Worm (Caenorhabditis elegans) whole organism, L2 larva: ENCODE data around the gene Y43B11AR.1.

Source experiments
- C34F6.9 ChIP-seq: fragments of 150-350 bp; optimal IDR thresholded peaks from 2 replicates; lab custom pipeline; 2014; ENCODE audit warnings: missing biosample characterization, missing genetic modification characterization
- Y55F3AM.14 ChIP-seq: fragments of 200-800 bp; sonication (Bioruptor generic); optimal IDR thresholded peaks from 2 replicates; lab custom pipeline; 2018; ENCODE audit warnings: mild to moderate bottlenecking, missing genetic modification characterization, missing compliant biosample characterization
- alr-1 ChIP-seq: fragments of 150-350 bp; optimal IDR thresholded peaks from 2 replicates; lab custom pipeline; 2014; ENCODE audit warnings: missing biosample characterization, missing genetic modification characterization
- aly-2 ChIP-seq: fragments of 150-350 bp; optimal IDR thresholded peaks from 2 replicates; lab custom pipeline; 2014; ENCODE audit warnings: missing biosample characterization, missing genetic modification characterization
- ama-1 ChIP-seq: fragments of 150-350 bp; optimal IDR thresholded peaks from 2 replicates; lab custom pipeline; 2018; ENCODE audit warnings: inconsistent platforms
- blmp-1 ChIP-seq: sonication (generic microtip); optimal IDR thresholded peaks from 2 replicates; lab custom pipeline; 2017; ENCODE audit warnings: missing genetic modification characterization, mild to moderate bottlenecking, missing compliant biosample characterization, antibody characterized with exemption, moderate library complexity; ENCODE audit not compliant: insufficient read depth
- ceh-16 ChIP-seq: fragments of 150-350 bp; optimal IDR thresholded peaks from 2 replicates; lab custom pipeline; 2014; ENCODE audit warnings: missing biosample characterization, missing genetic modification characterization
- ceh-82 ChIP-seq: fragments of 150-350 bp; optimal IDR thresholded peaks from 2 replicates; lab custom pipeline; 2014; ENCODE audit warnings: missing biosample characterization, missing genetic modification characterization
- crh-2 ChIP-seq: sonication (generic microtip); optimal IDR thresholded peaks from 2 replicates; lab custom pipeline; 2017; ENCODE audit warnings: missing biosample characterization, missing genetic modification characterization
- egl-27 ChIP-seq: sonication (generic microtip); optimal IDR thresholded peaks from 3 replicates; lab custom pipeline; 2017; ENCODE audit warnings: missing biosample characterization, missing genetic modification reagents, missing genetic modification characterization
- elt-1 ChIP-seq: fragments of 150-350 bp; optimal IDR thresholded peaks from 2 replicates; lab custom pipeline; 2014; ENCODE audit warnings: missing biosample characterization, missing genetic modification characterization
- elt-3 ChIP-seq: sonication (generic microtip); optimal IDR thresholded peaks from 2 replicates; lab custom pipeline; 2017; ENCODE audit warnings: missing biosample characterization, missing genetic modification characterization
- fos-1 ChIP-seq: fragments of 150-350 bp; optimal IDR thresholded peaks from 2 replicates; lab custom pipeline; 2014; ENCODE audit warnings: missing biosample characterization, missing genetic modification characterization
- gmeb-1 ChIP-seq: fragments of 150-350 bp; optimal IDR thresholded peaks from 2 replicates; lab custom pipeline; 2014; ENCODE audit warnings: missing biosample characterization, missing genetic modification characterization
- lin-39 ChIP-seq: fragments of 150-350 bp; optimal IDR thresholded peaks from 2 replicates; lab custom pipeline; 2014; ENCODE audit warnings: missing biosample characterization, missing genetic modification reagents, missing genetic modification characterization
- lsy-2 ChIP-seq, 2 experiments: fragments of 150-350 bp in 1 of 2; sonication (generic microtip) in 1 of 2; optimal IDR thresholded peaks; 2 replicates each; lab custom pipeline; 2014 to 2017; ENCODE audit warnings: missing biosample characterization in 2 of 2, missing genetic modification characterization in 2 of 2
- mbf-1 ChIP-seq: sonication (generic microtip); optimal IDR thresholded peaks from 2 replicates; lab custom pipeline; 2017; ENCODE audit warnings: missing biosample characterization, missing genetic modification characterization
- mdl-1 ChIP-seq, 2 experiments: fragments of 150-350 bp in 1 of 2; sonication (generic microtip) in 1 of 2; optimal IDR thresholded peaks; 2 replicates each; lab custom pipeline; 2017; ENCODE audit warnings: missing biosample characterization in 2 of 2, missing genetic modification characterization in 2 of 2
- nhr-10 ChIP-seq: sonication (generic microtip); optimal IDR thresholded peaks from 2 replicates; lab custom pipeline; 2017; ENCODE audit warnings: missing biosample characterization, missing genetic modification characterization
- nhr-12 ChIP-seq: fragments of 150-350 bp; optimal IDR thresholded peaks from 2 replicates; lab custom pipeline; 2014; ENCODE audit warnings: missing biosample characterization, missing genetic modification characterization
- nhr-129 ChIP-seq: fragments of 150-350 bp; optimal IDR thresholded peaks from 2 replicates; lab custom pipeline; 2014; ENCODE audit warnings: missing biosample characterization, missing genetic modification characterization
- nhr-21 ChIP-seq: fragments of 150-350 bp; optimal IDR thresholded peaks from 2 replicates; lab custom pipeline; 2014; ENCODE audit warnings: missing biosample characterization, missing genetic modification characterization
- nhr-237 ChIP-seq: fragments of 150-350 bp; optimal IDR thresholded peaks from 2 replicates; lab custom pipeline; 2014; ENCODE audit warnings: missing biosample characterization, missing genetic modification characterization
- nhr-25 ChIP-seq: fragments of 150-350 bp; sonication (generic microtip); optimal IDR thresholded peaks from 3 replicates; lab custom pipeline; 2014; ENCODE audit warnings: missing biosample characterization, missing genetic modification characterization
- nhr-6 ChIP-seq: fragments of 150-350 bp; optimal IDR thresholded peaks from 2 replicates; lab custom pipeline; 2014; ENCODE audit warnings: missing biosample characterization, missing genetic modification characterization
- nhr-77 ChIP-seq: fragments of 150-350 bp; optimal IDR thresholded peaks from 2 replicates; lab custom pipeline; 2014; ENCODE audit warnings: missing biosample characterization, missing genetic modification characterization
- sma-3 ChIP-seq: sonication (generic microtip); optimal IDR thresholded peaks from 2 replicates; lab custom pipeline; 2016; ENCODE audit warnings: missing genetic modification reagents, missing genetic modification characterization, missing compliant biosample characterization
- sma-9 ChIP-seq, 2 experiments: fragments of 150-350 bp in 1 of 2; sonication (generic microtip) in 1 of 2; optimal IDR thresholded peaks; 2 replicates each; lab custom pipeline; 2014 to 2016; ENCODE audit warnings: missing genetic modification characterization in 2 of 2, mild to moderate bottlenecking in 1 of 2, missing biosample characterization in 1 of 2, missing compliant biosample characterization in 1 of 2, missing genetic modification reagents in 1 of 2, moderate library complexity in 1 of 2
- unc-39 ChIP-seq: fragments of 150-350 bp; optimal IDR thresholded peaks from 2 replicates; lab custom pipeline; 2014; ENCODE audit warnings: missing biosample characterization, missing genetic modification characterization
- unc-55 ChIP-seq: fragments of 150-350 bp; sonication (generic microtip); optimal IDR thresholded peaks from 3 replicates; lab custom pipeline; 2014; ENCODE audit warnings: missing biosample characterization, missing genetic modification reagents, missing genetic modification characterization
- unc-62 ChIP-seq: fragments of 150-350 bp; optimal IDR thresholded peaks from 2 replicates; lab custom pipeline; 2014; ENCODE audit warnings: missing biosample characterization, missing genetic modification reagents, missing genetic modification characterization
- zag-1 ChIP-seq: fragments of 150-350 bp; optimal IDR thresholded peaks from 2 replicates; lab custom pipeline; 2014; ENCODE audit warnings: missing biosample characterization, missing genetic modification characterization
- ztf-1 ChIP-seq: fragments of 200-800 bp; sonication (Bioruptor generic); conservative IDR thresholded peaks from 2 replicates; pipeline ENCODE4 v1.3.6; 2022; ENCODE audit warnings: missing genetic modification characterization, missing compliant biosample characterization
- ztf-4 ChIP-seq: fragments of 150-350 bp; optimal IDR thresholded peaks from 2 replicates; lab custom pipeline; 2014; ENCODE audit warnings: missing biosample characterization, missing genetic modification characterization

Y43B11AR.1 gene

ce11 chrIV:7107893-7108292 lies 26.6 kb downstream of the Y43B11AR.1 start, which contains the start of gene ZC477.2:
TSS of gene ZC477.2 (plus strand) at chrIV:7108193.
- TF ChIP-seq ztf-4 (tag; lab: Kevin White, UChicago): no peak
- TF ChIP-seq ama-1 (lab: Kevin White, UChicago): no peak

- no peak for TF ChIP-seq Y55F3AM.14
- no peak for TF ChIP-seq elt-1 (tag; lab: Kevin White, UChicago)
- no peak for TF ChIP-seq egl-27 (tag; lab: Kevin White, UChicago)
- no peak for TF ChIP-seq ztf-1 (GFP tag; lab: Robert Waterston, UW)
- TF ChIP-seq sma-3 (GFP tag; lab: Kevin White, UChicago): no peak
- TF ChIP-seq, all 48 proteins: peak for 0
These were observed 30.0 kb downstream of the Y43B11AR.1 start, which contains the start of the genes ZC477.7 and ssq-3 for ce11 chrIV:7111354-7111753. TSS of gene ZC477.7 (minus strand) at chrIV:7111454. TSS of gene ssq-3 (plus strand) at chrIV:7111604.

ce11 chrIV:7114599-7114998 lies 33.3 kb downstream of the Y43B11AR.1 start, which contains the start of gene nas-8:
TSS of gene nas-8 (plus strand) at chrIV:7114899.
- TF ChIP-seq egl-27 (tag; lab: Kevin White, UChicago): no peak
- peak; percentile 11 for TF ChIP-seq fos-1 (tag; lab: Kevin White, UChicago)
- TF ChIP-seq ceh-82: no peak
- TF ChIP-seq aly-2: no peak
- no peak for TF ChIP-seq lin-39 (tag; lab: Kevin White, UChicago)
- TF ChIP-seq C34F6.9 (tag; lab: Kevin White, UChicago): no peak
- TF ChIP-seq, all 48 proteins: peak for 1

- TF ChIP-seq ama-1 (lab: Kevin White, UChicago) (no peak), aly-2 (no peak), nhr-12 (tag; lab: Kevin White, UChicago) (no peak), gmeb-1 (no peak), ceh-16 (tag; lab: Kevin White, UChicago) (no peak), mbf-1 (tag; lab: Kevin White, UChicago) (no peak), unc-62 (GFP tag; lab: Kevin White, UChicago) (no peak), ztf-4 (tag; lab: Kevin White, UChicago) (no peak), unc-39 (tag; lab: Kevin White, UChicago) (no peak), nhr-10 (tag; lab: Kevin White, UChicago) (no peak), crh-2 (tag; lab: Kevin White, UChicago) (no peak), nhr-237 (no peak), ztf-1 (GFP tag; lab: Robert Waterston, UW) (no peak), mdl-1 (tag; optimal IDR thresholded peaks at IDR 0.05; lab: Kevin White, UChicago) (no peak), sma-3 (GFP tag; lab: Kevin White, UChicago) (no peak), zag-1 (tag; lab: Kevin White, UChicago) (no peak), egl-27 (tag; lab: Kevin White, UChicago) (no peak), unc-55 (no peak), alr-1 (tag; lab: Kevin White, UChicago) (no peak), nhr-25 (tag; lab: Kevin White, UChicago) (no peak)
- TF ChIP-seq, all 48 proteins: peak for 0
These were observed 40.2 kb downstream of the Y43B11AR.1 start, which contains the start of the genes C34D4.10 and str-48 for ce11 chrIV:7121313-7122055. TSS of gene C34D4.10 (minus strand) at chrIV:7121413. TSS of gene str-48 (plus strand) at chrIV:7122005.

ce11 chrIV:7131780-7132179 lies 50.5 kb downstream of the Y43B11AR.1 start, which contains the start of gene grsp-3:
TSS of gene grsp-3 (minus strand) at chrIV:7131928.
- TF ChIP-seq nhr-129 (tag; lab: Kevin White, UChicago) (peak; percentile 37), nhr-21 (peak; percentile 53), ceh-16 (tag; lab: Kevin White, UChicago) (no peak), mdl-1 (tag; optimal IDR thresholded peaks at IDR 0.05; lab: Kevin White, UChicago) (no peak), nhr-77 (tag; lab: Kevin White, UChicago) (no peak), unc-55 (no peak), sma-3 (GFP tag; lab: Kevin White, UChicago) (peak; percentile 74), sma-9 (GFP tag; optimal IDR thresholded peaks at IDR 0.05; lab: Kevin White, UChicago) (peak; percentile 44), sma-9 (tag; optimal IDR thresholded peaks at IDR 0.05; lab: Kevin White, UChicago) (no peak), blmp-1 (tag; lab: Kevin White, UChicago) (peak; percentile 43), nhr-25 (tag; lab: Kevin White, UChicago) (peak; percentile 72), lsy-2 (tag; optimal IDR thresholded peaks at IDR 0.05; lab: Kevin White, UChicago) (peak in 1 of 2 experiments; percentile 23), elt-3 (tag; lab: Kevin White, UChicago) (no peak), nhr-6 (tag; lab: Kevin White, UChicago) (no peak), ama-1 (lab: Kevin White, UChicago) (no peak)
